Worm (Caenorhabditis elegans) whole organism, young adult: ENCODE measurements around the gene ogdh-1.

ENCODE experiments used
- B0019.2 ChIP-seq: fragments of 200-800 bp; sonication (Bioruptor generic); conservative IDR thresholded peaks from 2 replicates; pipeline ENCODE4 v1.3.6; 2022; ENCODE audit warnings: missing genetic modification reagents, missing genetic modification characterization, missing compliant biosample characterization
- B0336.3 ChIP-seq: fragments of 200-800 bp; sonication (Bioruptor generic); IDR thresholded peaks from 2 replicates; pipeline ENCODE4 v1.3.6; 2022; ENCODE audit warnings: missing genetic modification characterization, missing compliant biosample characterization
- C06A6.2 ChIP-seq: fragments of 200-800 bp; sonication (Bioruptor generic); conservative IDR thresholded peaks from 2 replicates; pipeline ENCODE4 v1.3.6; 2022; ENCODE audit warnings: missing genetic modification characterization, missing compliant biosample characterization
- C17E4.6 ChIP-seq: fragments of 200-800 bp; sonication (Bioruptor generic); IDR thresholded peaks from 2 replicates; pipeline ENCODE4 v1.3.6; 2022; ENCODE audit warnings: missing genetic modification reagents, missing genetic modification characterization, missing compliant biosample characterization
- F22D6.2 ChIP-seq: sonication (generic microtip); optimal IDR thresholded peaks from 2 replicates; lab custom pipeline; 2016; ENCODE audit warnings: mild to moderate bottlenecking, missing genetic modification characterization, missing compliant biosample characterization
- F37B4.10 ChIP-seq: fragments of 200-800 bp; sonication (Bioruptor generic); IDR thresholded peaks from 2 replicates; pipeline ENCODE4 v1.3.6; 2022; ENCODE audit warnings: missing genetic modification characterization, missing compliant biosample characterization
- K11D2.4 ChIP-seq: fragments of 200-800 bp; sonication (Bioruptor generic); IDR thresholded peaks from 2 replicates; pipeline ENCODE4 v1.3.6; 2022; ENCODE audit warnings: missing genetic modification reagents, missing genetic modification characterization, missing compliant biosample characterization
- K12H6.12 ChIP-seq: fragments of 200-800 bp; sonication (Bioruptor generic); optimal IDR thresholded peaks from 2 replicates; lab custom pipeline; 2018; ENCODE audit warnings: mild to moderate bottlenecking, missing genetic modification characterization, missing compliant biosample characterization
- T26A5.8 ChIP-seq: sonication (generic microtip); optimal IDR thresholded peaks from 2 replicates; lab custom pipeline; 2016; ENCODE audit warnings: missing genetic modification characterization, missing compliant biosample characterization
- Y53F4B.3 ChIP-seq: fragments of 200-800 bp; sonication (Bioruptor generic); IDR thresholded peaks from 2 replicates; pipeline ENCODE4 v1.3.6; 2022; ENCODE audit warnings: missing genetic modification reagents, missing genetic modification characterization, missing compliant biosample characterization
- Y95B8A.8 ChIP-seq: fragments of 200-800 bp; sonication (Bioruptor generic); IDR thresholded peaks from 2 replicates; pipeline ENCODE4 v1.3.6; 2022; ENCODE audit warnings: missing genetic modification reagents, missing genetic modification characterization, missing compliant biosample characterization
- akir-1 ChIP-seq: fragments of 200-800 bp; sonication (Bioruptor generic); optimal IDR thresholded peaks from 2 replicates; lab custom pipeline; 2018; ENCODE audit warnings: mild to moderate bottlenecking, missing genetic modification characterization, moderate library complexity, missing compliant biosample characterization
- atf-7 ChIP-seq: sonication (generic microtip); optimal IDR thresholded peaks from 2 replicates; lab custom pipeline; 2017; ENCODE audit warnings: mild to moderate bottlenecking, missing genetic modification characterization, missing compliant biosample characterization
- attf-5 ChIP-seq: fragments of 200-800 bp; sonication (Bioruptor generic); optimal IDR thresholded peaks from 2 replicates; lab custom pipeline; 2018; ENCODE audit warnings: mild to moderate bottlenecking, missing genetic modification characterization, missing compliant biosample characterization
- bed-1 ChIP-seq: fragments of 200-800 bp; sonication (Bioruptor generic); IDR thresholded peaks from 2 replicates; pipeline ENCODE4 v1.3.6; 2022; ENCODE audit warnings: missing genetic modification reagents, missing genetic modification characterization, missing compliant biosample characterization
- cebp-1 ChIP-seq, 2 experiments: fragments of 200-800 bp in 1 of 2; sonication (Bioruptor generic) in 1 of 2; sonication (generic microtip) in 1 of 2; IDR thresholded peaks in 1 of 2; optimal IDR thresholded peaks in 1 of 2; 2 replicates each; pipeline versions ENCODE4 v1.3.6 to Lab custom; 2017 to 2022; ENCODE audit warnings: missing compliant biosample characterization in 2 of 2, missing genetic modification characterization in 2 of 2, mild to moderate bottlenecking in 1 of 2, missing genetic modification reagents in 1 of 2, moderate library complexity in 1 of 2
- cebp-2 ChIP-seq: fragments of 200-800 bp; sonication (Bioruptor generic); IDR thresholded peaks from 2 replicates; pipeline ENCODE4 v1.3.6; 2022; ENCODE audit warnings: missing genetic modification characterization, missing compliant biosample characterization
- ceh-100 ChIP-seq: fragments of 200-800 bp; sonication (Bioruptor generic); IDR thresholded peaks from 2 replicates; pipeline ENCODE4 v1.3.6; 2022; ENCODE audit warnings: missing genetic modification reagents, missing genetic modification characterization, missing compliant biosample characterization
- ceh-27 ChIP-seq: fragments of 200-800 bp; sonication (Bioruptor generic); optimal IDR thresholded peaks from 2 replicates; lab custom pipeline; 2018; ENCODE audit warnings: mild to moderate bottlenecking, missing genetic modification characterization, moderate library complexity, missing compliant biosample characterization
- chd-7 ChIP-seq: sonication (generic microtip); optimal IDR thresholded peaks from 2 replicates; lab custom pipeline; 2016; ENCODE audit warnings: mild to moderate bottlenecking, missing genetic modification characterization, moderate library complexity, missing compliant biosample characterization
- dpl-1 ChIP-seq: fragments of 150-350 bp; optimal IDR thresholded peaks from 2 replicates; lab custom pipeline; 2014; ENCODE audit warnings: missing biosample characterization, missing genetic modification reagents, missing genetic modification characterization
- egl-18 ChIP-seq: fragments of 200-800 bp; sonication (Bioruptor generic); IDR thresholded peaks from 2 replicates; pipeline ENCODE4 v1.3.6; 2022; ENCODE audit warnings: missing genetic modification reagents, missing genetic modification characterization, missing compliant biosample characterization
- ekl-4 ChIP-seq: fragments of 200-800 bp; sonication (Bioruptor generic); IDR thresholded peaks from 2 replicates; pipeline ENCODE4 v1.3.6; 2022; ENCODE audit warnings: missing genetic modification reagents, missing genetic modification characterization, missing compliant biosample characterization
- fkh-3 ChIP-seq: sonication (generic microtip); optimal IDR thresholded peaks from 2 replicates; lab custom pipeline; 2016; ENCODE audit warnings: mild to moderate bottlenecking, missing genetic modification characterization, missing compliant biosample characterization
- hmg-20 ChIP-seq: fragments of 200-800 bp; sonication (Bioruptor generic); IDR thresholded peaks from 2 replicates; pipeline ENCODE4 v1.3.6; 2022; ENCODE audit warnings: missing genetic modification reagents, missing genetic modification characterization, missing compliant biosample characterization
- lin-26 ChIP-seq: fragments of 200-800 bp; sonication (Bioruptor generic); IDR thresholded peaks from 2 replicates; pipeline ENCODE4 v1.3.6; 2022; ENCODE audit warnings: missing genetic modification reagents, missing genetic modification characterization, missing compliant biosample characterization
- lin-35 ChIP-seq, 3 experiments: fragments of 150-350 bp in 2 of 3; sonication (generic microtip) in 1 of 3; optimal IDR thresholded peaks; 2 replicates each; lab custom pipeline; 2014 to 2018; ENCODE audit warnings: missing biosample characterization in 3 of 3, missing genetic modification characterization in 3 of 3, missing genetic modification reagents in 3 of 3
- lir-1 ChIP-seq: fragments of 200-800 bp; sonication (Bioruptor generic); conservative IDR thresholded peaks from 2 replicates; pipeline ENCODE4 v1.3.6; 2022; ENCODE audit warnings: missing genetic modification reagents, missing genetic modification characterization, missing compliant biosample characterization
- lsl-1 ChIP-seq: fragments of 200-800 bp; sonication (Bioruptor generic); optimal IDR thresholded peaks from 2 replicates; lab custom pipeline; 2018; ENCODE audit warnings: mild to moderate bottlenecking, missing genetic modification characterization, moderate library complexity, missing compliant biosample characterization
- lsy-27 ChIP-seq: sonication (generic microtip); optimal IDR thresholded peaks from 2 replicates; lab custom pipeline; 2017; ENCODE audit warnings: missing genetic modification characterization, mild to moderate bottlenecking, missing compliant biosample characterization, antibody characterized with exemption, missing genotype, borderline replicate concordance; ENCODE audit not compliant: insufficient read depth
- madf-10 ChIP-seq: sonication (generic microtip); optimal IDR thresholded peaks from 2 replicates; lab custom pipeline; 2016; ENCODE audit warnings: mild to moderate bottlenecking, missing genetic modification characterization, missing compliant biosample characterization
- madf-8 ChIP-seq: fragments of 200-800 bp; sonication (Bioruptor generic); conservative IDR thresholded peaks from 2 replicates; pipeline ENCODE4 v1.3.6; 2022; ENCODE audit warnings: missing genetic modification reagents, missing genetic modification characterization, missing compliant biosample characterization
- mcd-1 ChIP-seq: fragments of 200-800 bp; sonication (Bioruptor generic); IDR thresholded peaks from 2 replicates; pipeline ENCODE4 v1.3.6; 2022; ENCODE audit warnings: missing genetic modification reagents, missing genetic modification characterization, missing compliant biosample characterization
- mel-28 ChIP-seq: sonication (generic microtip); optimal IDR thresholded peaks from 2 replicates; lab custom pipeline; 2016; ENCODE audit warnings: borderline replicate concordance, mild to moderate bottlenecking, missing genetic modification characterization, missing compliant biosample characterization
- nfya-1 ChIP-seq: sonication (generic microtip); optimal IDR thresholded peaks from 2 replicates; lab custom pipeline; 2017; ENCODE audit warnings: antibody characterized with exemption, missing compliant biosample characterization, missing genetic modification characterization, borderline replicate concordance; ENCODE audit not compliant: insufficient read depth
- nhr-179 ChIP-seq: sonication (generic microtip); optimal IDR thresholded peaks from 2 replicates; lab custom pipeline; 2016; ENCODE audit warnings: mild to moderate bottlenecking, missing genetic modification characterization, missing compliant biosample characterization
- rec-8 ChIP-seq, 2 experiments: sonication (generic microtip); optimal IDR thresholded peaks; 2 replicates each; lab custom pipeline; 2016; ENCODE audit warnings: mild to moderate bottlenecking in 2 of 2, missing genetic modification characterization in 2 of 2, missing genetic modification reagents in 2 of 2, missing genotype in 2 of 2, missing biosample characterization in 1 of 2, missing compliant biosample characterization in 1 of 2, moderate library complexity in 1 of 2
- sea-2 ChIP-seq: fragments of 200-800 bp; sonication (Bioruptor generic); IDR thresholded peaks from 2 replicates; pipeline ENCODE4 v1.3.6; 2022; ENCODE audit warnings: missing genetic modification characterization, missing compliant biosample characterization
- snpc-1.1 ChIP-seq: sonication (generic microtip); optimal IDR thresholded peaks from 2 replicates; lab custom pipeline; 2017; ENCODE audit warnings: missing genetic modification characterization, mild to moderate bottlenecking, missing compliant biosample characterization, antibody characterized with exemption, moderate library complexity, missing genotype, missing genetic modification reagents; ENCODE audit not compliant: insufficient read depth
- snpc-3.4 ChIP-seq: sonication (generic microtip); optimal IDR thresholded peaks from 2 replicates; lab custom pipeline; 2017; ENCODE audit warnings: missing genetic modification characterization, mild to moderate bottlenecking, missing compliant biosample characterization, antibody characterized with exemption, moderate library complexity, missing genotype, missing genetic modification reagents
- tlf-1 ChIP-seq: fragments of 200-800 bp; sonication (Bioruptor generic); optimal IDR thresholded peaks from 2 replicates; lab custom pipeline; 2018; ENCODE audit warnings: mild to moderate bottlenecking, missing genetic modification characterization, missing compliant biosample characterization
- xnd-1 ChIP-seq: sonication (generic microtip); optimal IDR thresholded peaks from 2 replicates; lab custom pipeline; 2016; ENCODE audit warnings: missing genotype, missing genetic modification reagents, missing genetic modification characterization, missing compliant biosample characterization
- zfh-2 ChIP-seq: fragments of 200-800 bp; sonication (Bioruptor generic); conservative IDR thresholded peaks from 2 replicates; pipeline ENCODE4 v1.3.6; 2022; ENCODE audit warnings: missing genetic modification reagents, missing genetic modification characterization, missing compliant biosample characterization
- zim-3 ChIP-seq: sonication (generic microtip); optimal IDR thresholded peaks from 2 replicates; lab custom pipeline; 2017; ENCODE audit warnings: mild to moderate bottlenecking, missing genetic modification characterization, moderate library complexity, missing compliant biosample characterization
- ztf-26 ChIP-seq: sonication (generic microtip); optimal IDR thresholded peaks from 2 replicates; lab custom pipeline; 2017; ENCODE audit warnings: missing genetic modification characterization, missing compliant biosample characterization

The ogdh-1 gene

DNA sequence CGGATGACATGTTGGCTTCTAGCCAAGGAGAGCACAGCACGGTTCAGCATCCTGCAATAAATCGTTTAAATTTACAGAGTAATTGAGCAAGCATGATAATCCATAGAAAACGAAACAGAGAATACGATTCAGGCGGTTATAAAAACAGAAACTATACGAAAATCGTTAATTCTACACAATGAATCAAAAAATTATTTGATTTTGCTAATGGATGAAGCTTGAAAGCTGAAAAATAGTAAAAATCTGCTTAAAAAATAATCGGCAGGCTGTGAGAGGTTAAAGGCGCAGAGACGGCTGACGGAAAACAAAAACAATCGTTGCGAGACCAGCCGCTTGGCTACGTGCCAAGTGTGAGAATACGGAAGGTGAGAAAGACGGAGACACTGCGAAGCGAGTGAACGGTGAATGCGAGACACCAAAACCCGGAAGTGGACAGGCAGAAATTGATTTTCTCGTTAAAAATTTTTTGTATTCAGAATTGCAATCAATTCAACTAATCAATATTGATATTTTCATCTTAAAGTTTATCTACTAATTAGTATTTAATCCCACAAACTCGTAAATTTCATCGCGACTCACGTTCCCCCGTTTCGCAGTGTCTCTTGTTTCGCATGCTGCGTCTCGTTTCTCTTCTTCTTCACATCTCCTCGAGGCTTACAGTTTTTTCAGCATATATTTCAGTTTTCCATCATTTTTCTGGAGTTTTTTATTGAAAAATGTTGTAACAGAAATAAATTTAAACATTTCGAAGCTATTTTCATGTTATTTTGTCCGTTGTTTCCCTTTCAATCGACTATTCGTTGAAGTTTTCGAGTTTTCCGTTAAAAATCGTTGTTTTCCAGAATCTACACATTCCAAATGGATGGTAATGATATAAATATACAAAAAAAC is 43.4 kb downstream of the ogdh-1 start, which contains the start of the genes F29B9.11 and jmjd-1.2 (continued):
- TF ChIP-seq ztf-26 (tag; lab: Kevin White, UChicago): peak; percentile 81
- TF ChIP-seq madf-10 (tag; lab: Kevin White, UChicago): peak; percentile 86
- no peak for TF ChIP-seq bed-1 (GFP tag; lab: Robert Waterston, UW)
- peak; percentile 63; the same call in 1 of the 2 replicates for TF ChIP-seq cebp-1 (GFP tag; IDR thresholded peaks at IDR 0.05; lab: Robert Waterston, UW)
- TF ChIP-seq cebp-1 (tag; optimal IDR thresholded peaks at IDR 0.05; lab: Kevin White, UChicago): peak; percentile 86
- no peak for TF ChIP-seq cebp-2 (GFP tag; lab: Robert Waterston, UW)
- peak; percentile 77 for TF ChIP-seq C06A6.2 (GFP tag; lab: Robert Waterston, UW)
- TF ChIP-seq chd-7 (tag; lab: Kevin White, UChicago): peak; percentile 68
- peak; percentile 86 for TF ChIP-seq tlf-1
- peak; percentile 79 for TF ChIP-seq ekl-4 (GFP tag; lab: Robert Waterston, UW)
- TF ChIP-seq rec-8 (tag; optimal IDR thresholded peaks at IDR 0.05; lab: Kevin White, UChicago): peak in 1 of 2 experiments; percentile 4
- TF ChIP-seq lin-35 (GFP tag; optimal IDR thresholded peaks at IDR 0.05; lab: Kevin White, UChicago): peak in 1 of 3 experiments; percentile 67
- peak; percentile 80 for TF ChIP-seq lir-1 (GFP tag; lab: Robert Waterston, UW)
- peak; percentile 82; the same call in 1 of the 2 replicates for TF ChIP-seq C17E4.6 (GFP tag; lab: Robert Waterston, UW)
- TF ChIP-seq K12H6.12: peak; percentile 97
- no peak for TF ChIP-seq nhr-179
- TF ChIP-seq ceh-100: peak; percentile 99
- TF ChIP-seq snpc-1.1: no peak
- peak; percentile 76; the same call in 1 of the 2 replicates for TF ChIP-seq zfh-2 (GFP tag; lab: Robert Waterston, UW)
- peak; percentile 83 for TF ChIP-seq Y95B8A.8 (GFP tag; lab: Robert Waterston, UW)
- peak; percentile 55 for TF ChIP-seq madf-8 (GFP tag; lab: Robert Waterston, UW)
- TF ChIP-seq B0019.2 (GFP tag; lab: Robert Waterston, UW): peak; percentile 61; the same call in 1 of the 2 replicates
- TF ChIP-seq ceh-27 (GFP tag; lab: Kevin White, UChicago): peak; percentile 91
- TF ChIP-seq mel-28 (tag; lab: Kevin White, UChicago): no peak
- peak; percentile 85 for TF ChIP-seq akir-1 (GFP tag; lab: Kevin White, UChicago)
- no peak for TF ChIP-seq fkh-3
- no peak for TF ChIP-seq lin-26 (GFP tag; lab: Robert Waterston, UW)
- TF ChIP-seq F37B4.10 (GFP tag; lab: Robert Waterston, UW): no peak
- TF ChIP-seq K11D2.4 (GFP tag; lab: Robert Waterston, UW): peak; percentile 80; the same call in 1 of the 2 replicates
- TF ChIP-seq zim-3 (tag; lab: Kevin White, UChicago): peak; percentile 54
- TF ChIP-seq nfya-1: no peak
- TF ChIP-seq T26A5.8: no peak
- TF ChIP-seq B0336.3: peak; percentile 89
- peak; percentile 90 for TF ChIP-seq mcd-1 (GFP tag; lab: Robert Waterston, UW)
- TF ChIP-seq sea-2: 0 out of 2 replicates have a peak, but pooled peaks have one; percentile 23
- TF ChIP-seq lsy-27: no peak
- TF ChIP-seq Y53F4B.3 (GFP tag; lab: Robert Waterston, UW): no peak
- peak; percentile 68 for TF ChIP-seq F22D6.2 (tag; lab: Kevin White, UChicago)
- no peak for TF ChIP-seq dpl-1 (GFP tag; lab: Kevin White, UChicago)
- TF ChIP-seq xnd-1 (tag; lab: Kevin White, UChicago): peak; percentile 50
- TF ChIP-seq attf-5 (GFP tag; lab: Kevin White, UChicago): peak; percentile 98
- TF ChIP-seq lsl-1 (GFP tag; lab: Kevin White, UChicago): peak; percentile 85
- peak; percentile 57 for TF ChIP-seq atf-7 (tag; lab: Kevin White, UChicago)
- TF ChIP-seq snpc-3.4 (tag; lab: Kevin White, UChicago): peak; percentile 84
- no peak for TF ChIP-seq egl-18
- TF ChIP-seq hmg-20 (GFP tag; lab: Robert Waterston, UW): no peak
